Fruit fly (Drosophila melanogaster) whole organism, embryonic: Measurements from ENCODE around the gene CG32079.

Source experiments
- B-H2 ChIP-seq: fragments of 200-800 bp; sonication (Bioruptor generic); optimal IDR thresholded peaks from 2 replicates; lab custom pipeline; 2018; ENCODE audit warnings: missing biosample characterization, mild to moderate bottlenecking, missing genetic modification characterization
- CG12942 ChIP-seq: fragments of 200-800 bp; sonication (Bioruptor generic); optimal IDR thresholded peaks from 3 replicates; lab custom pipeline; 2016; ENCODE audit warnings: missing biosample characterization, missing genetic modification characterization
- CG13123 ChIP-seq: fragments of 200-800 bp; sonication (Bioruptor generic); optimal IDR thresholded peaks from 2 replicates; lab custom pipeline; 2016; ENCODE audit warnings: missing biosample characterization, missing genetic modification characterization
- CG13296 ChIP-seq: fragments of 200-800 bp; sonication (Bioruptor generic); optimal IDR thresholded peaks from 3 replicates; lab custom pipeline; 2018; ENCODE audit warnings: missing biosample characterization, mild to moderate bottlenecking, missing genetic modification characterization
- CG14860 ChIP-seq: fragments of 200-800 bp; sonication (Bioruptor generic); IDR thresholded peaks from 3 replicates; pipeline ENCODE4 v1.3.6; 2022; ENCODE audit warnings: missing biosample characterization, missing genetic modification characterization; ENCODE audit not compliant: partially characterized antibody
- CG15514 ChIP-seq: fragments of 200-800 bp; sonication (Bioruptor generic); optimal IDR thresholded peaks from 3 replicates; lab custom pipeline; 2017; ENCODE audit warnings: missing biosample characterization, missing genetic modification characterization, mild to moderate bottlenecking, moderate library complexity, missing genetic modification reagents
- CG16863 ChIP-seq: fragments of 200-800 bp; sonication (Bioruptor generic); optimal IDR thresholded peaks from 3 replicates; lab custom pipeline; 2016; ENCODE audit warnings: missing biosample characterization, missing genetic modification characterization
- CG18262 ChIP-seq: fragments of 200-800 bp; optimal IDR thresholded peaks from 3 replicates; lab custom pipeline; 2019; ENCODE audit warnings: missing biosample characterization, mild to moderate bottlenecking, missing genetic modification characterization, moderate library complexity
- CG42726 ChIP-seq: fragments of 200-800 bp; sonication (Bioruptor generic); IDR thresholded peaks from 2 replicates; pipeline ENCODE4 v1.3.6; 2022; ENCODE audit warnings: missing biosample characterization, missing genetic modification characterization; ENCODE audit not compliant: partially characterized antibody
- CG6175 ChIP-seq: fragments of 200-800 bp; sonication (Bioruptor generic); IDR thresholded peaks from 3 replicates; pipeline ENCODE4 v1.3.6; 2022; ENCODE audit warnings: missing biosample characterization, missing genetic modification characterization
- CG6791 ChIP-seq: fragments of 200-800 bp; sonication (Bioruptor generic); IDR thresholded peaks from 3 replicates; pipeline ENCODE4 v1.3.6; 2022; ENCODE audit warnings: missing biosample characterization, missing genetic modification characterization; ENCODE audit not compliant: partially characterized antibody
- CG7556 ChIP-seq: fragments of 200-800 bp; sonication (Bioruptor generic); optimal IDR thresholded peaks from 2 replicates; lab custom pipeline; 2017; ENCODE audit warnings: missing biosample characterization, mild to moderate bottlenecking, missing genetic modification characterization
- CG7745 ChIP-seq: fragments of 200-800 bp; sonication (Bioruptor generic); optimal IDR thresholded peaks from 2 replicates; lab custom pipeline; 2018; ENCODE audit warnings: missing biosample characterization, mild to moderate bottlenecking, missing genetic modification characterization, moderate library complexity
- CG8388 ChIP-seq: fragments of 200-800 bp; sonication (Bioruptor generic); optimal IDR thresholded peaks from 2 replicates; lab custom pipeline; 2019; ENCODE audit warnings: missing biosample characterization, mild to moderate bottlenecking, missing genetic modification characterization, moderate library complexity
- CG8478 ChIP-seq: fragments of >200 bp; optimal IDR thresholded peaks from 2 replicates; lab custom pipeline; 2018
- CG9797 ChIP-seq: fragments of 200-800 bp; sonication (Bioruptor generic); optimal IDR thresholded peaks from 3 replicates; lab custom pipeline; 2018; ENCODE audit warnings: missing biosample characterization, mild to moderate bottlenecking, missing genetic modification characterization
- Chrac-16 ChIP-seq: fragments of 200-800 bp; sonication (Bioruptor generic); optimal IDR thresholded peaks from 3 replicates; lab custom pipeline; 2016; ENCODE audit warnings: missing biosample characterization, missing genetic modification characterization
- D ChIP-seq, 2 experiments: fragments of 200-800 bp in 1 of 2; fragments of >200 bp in 1 of 2; sonication (Bioruptor generic) in 1 of 2; optimal IDR thresholded peaks; 2 replicates in 1 of 2; 3 replicates in 1 of 2; lab custom pipeline; 2017; ENCODE audit warnings: mild to moderate bottlenecking in 1 of 2, missing biosample characterization in 1 of 2, missing genetic modification characterization in 1 of 2, missing genetic modification reagents in 1 of 2
- Eip74EF ChIP-seq, 2 experiments: fragments of 200-800 bp in 1 of 2; fragments of >200 bp in 1 of 2; sonication (Bioruptor generic) in 1 of 2; optimal IDR thresholded peaks; 2 replicates each; lab custom pipeline; 2017 to 2019; ENCODE audit warnings: missing biosample characterization in 2 of 2, missing genetic modification characterization in 2 of 2, mild to moderate bottlenecking in 1 of 2, moderate library complexity in 1 of 2
- Gug ChIP-seq: fragments of 200-800 bp; sonication (Bioruptor generic); IDR thresholded peaks from 4 replicates; pipeline ENCODE4 v1.3.6; 2022; ENCODE audit warnings: missing biosample characterization, missing genetic modification characterization
- HLH3B ChIP-seq: fragments of 200-800 bp; sonication (Bioruptor generic); IDR thresholded peaks from 2 replicates; pipeline ENCODE4 v1.3.6; 2022; ENCODE audit warnings: missing biosample characterization, missing genetic modification characterization
- Hand ChIP-seq: fragments of 200-800 bp; sonication (Bioruptor generic); optimal IDR thresholded peaks from 2 replicates; lab custom pipeline; 2017; ENCODE audit warnings: mild to moderate bottlenecking, missing biosample characterization, missing genetic modification reagents, missing genetic modification characterization
- Hmr ChIP-seq: fragments of 200-800 bp; sonication (Bioruptor generic); optimal IDR thresholded peaks from 3 replicates; lab custom pipeline; 2017; ENCODE audit warnings: mild to moderate bottlenecking, missing biosample characterization, missing genetic modification reagents, missing genetic modification characterization
- Kr ChIP-seq: fragments of 200-800 bp; sonication (Bioruptor generic); optimal IDR thresholded peaks from 2 replicates; lab custom pipeline; 2017; ENCODE audit warnings: missing biosample characterization, mild to moderate bottlenecking, missing genetic modification characterization
- Med ChIP-seq: fragments of 200-800 bp; sonication (Bioruptor generic); peaks from one replicate; lab custom pipeline; 2016; ENCODE audit warnings: missing biosample characterization, missing genetic modification characterization, mild to moderate bottlenecking, inconsistent platforms, moderate library complexity
- Mes4 ChIP-seq: fragments of 200-800 bp; sonication (Bioruptor generic); optimal IDR thresholded peaks from 2 replicates; lab custom pipeline; 2016; ENCODE audit warnings: missing biosample characterization, missing genetic modification characterization
- Mrtf ChIP-seq: fragments of 200-800 bp; sonication (Bioruptor generic); IDR thresholded peaks from 3 replicates; pipeline ENCODE4 v1.3.6; 2022; ENCODE audit warnings: missing biosample characterization, missing genetic modification characterization
- NFAT ChIP-seq: fragments of 200-800 bp; sonication (Bioruptor generic); IDR thresholded peaks from 2 replicates; pipeline ENCODE4 v1.3.6; 2022; ENCODE audit warnings: missing biosample characterization, missing genetic modification characterization
- Nf-YA ChIP-seq: fragments of 200-800 bp; sonication (Bioruptor generic); IDR thresholded peaks from 2 replicates; pipeline ENCODE4 v1.3.6; 2022; ENCODE audit warnings: missing biosample characterization, missing genetic modification characterization
- Opbp ChIP-seq: fragments of 200-800 bp; sonication (Bioruptor generic); IDR thresholded peaks from 3 replicates; pipeline ENCODE4 v1.3.6; 2022; ENCODE audit warnings: missing biosample characterization, missing genetic modification characterization; ENCODE audit not compliant: partially characterized antibody
- Poxn ChIP-seq: fragments of 200-800 bp; sonication (Bioruptor generic); IDR thresholded peaks from 2 replicates; pipeline ENCODE4 v1.3.6; 2022; ENCODE audit warnings: missing biosample characterization, missing genetic modification characterization
- Rfx ChIP-seq: fragments of 200-800 bp; sonication (Bioruptor generic); IDR thresholded peaks from 2 replicates; pipeline ENCODE4 v1.3.6; 2022; ENCODE audit warnings: missing biosample characterization, missing genetic modification characterization
- Sin3A ChIP-seq: fragments of >200 bp; optimal IDR thresholded peaks from 2 replicates; lab custom pipeline; 2018
- Sox100B ChIP-seq: fragments of 200-800 bp; sonication (Bioruptor generic); optimal IDR thresholded peaks from 3 replicates; lab custom pipeline; 2018; ENCODE audit warnings: missing biosample characterization, mild to moderate bottlenecking, missing genetic modification characterization
- Sry-β ChIP-seq: fragments of 200-800 bp; sonication (Bioruptor generic); optimal IDR thresholded peaks from 2 replicates; lab custom pipeline; 2018; ENCODE audit warnings: missing biosample characterization, mild to moderate bottlenecking, missing genetic modification characterization, moderate library complexity
- caup ChIP-seq: fragments of 200-800 bp; sonication (Bioruptor generic); optimal IDR thresholded peaks from 3 replicates; lab custom pipeline; 2017; ENCODE audit warnings: missing biosample characterization, mild to moderate bottlenecking, missing genetic modification characterization, moderate library complexity; ENCODE audit not compliant: severe bottlenecking
- danr ChIP-seq: fragments of 200-800 bp; sonication (Bioruptor generic); IDR thresholded peaks from 2 replicates; pipeline ENCODE4 v1.3.6; 2022; ENCODE audit warnings: missing biosample characterization, missing genetic modification characterization
- dysf ChIP-seq: fragments of 200-800 bp; sonication (Bioruptor generic); IDR thresholded peaks from 3 replicates; pipeline ENCODE4 v1.3.6; 2022; ENCODE audit warnings: missing biosample characterization, missing genetic modification characterization
- eyg ChIP-seq: fragments of 200-800 bp; sonication (Bioruptor generic); optimal IDR thresholded peaks from 3 replicates; lab custom pipeline; 2016; ENCODE audit warnings: missing biosample characterization, missing genetic modification characterization
- gcm ChIP-seq: fragments of 200-800 bp; sonication (Bioruptor generic); optimal IDR thresholded peaks from 2 replicates; lab custom pipeline; 2019; ENCODE audit warnings: missing biosample characterization, mild to moderate bottlenecking, missing genetic modification characterization, moderate library complexity
- gcm2 ChIP-seq: fragments of 200-800 bp; sonication (Bioruptor generic); optimal IDR thresholded peaks from 2 replicates; lab custom pipeline; 2016; ENCODE audit warnings: missing biosample characterization, missing genetic modification characterization
- grn ChIP-seq: fragments of 200-800 bp; sonication (Bioruptor generic); optimal IDR thresholded peaks from 3 replicates; lab custom pipeline; 2017; ENCODE audit warnings: missing biosample characterization, missing genetic modification characterization
- nmo ChIP-seq: fragments of 200-800 bp; sonication (Bioruptor generic); optimal IDR thresholded peaks from 2 replicates; lab custom pipeline; 2018; ENCODE audit warnings: missing biosample characterization, mild to moderate bottlenecking, missing genetic modification characterization, moderate library complexity
- otp ChIP-seq: fragments of 200-800 bp; sonication (Bioruptor generic); IDR thresholded peaks from 3 replicates; pipeline ENCODE4, ENCODE4 v1.3.6; 2022; ENCODE audit warnings: missing biosample characterization, missing genetic modification characterization
- pros ChIP-seq: fragments of 200-800 bp; sonication (Bioruptor generic); optimal IDR thresholded peaks from 3 replicates; lab custom pipeline; 2019; ENCODE audit warnings: missing biosample characterization, mild to moderate bottlenecking, missing genetic modification characterization, moderate library complexity
- psq ChIP-seq: fragments of 200-800 bp; sonication (Bioruptor generic); optimal IDR thresholded peaks from 2 replicates; lab custom pipeline; 2017; ENCODE audit warnings: missing biosample characterization, missing genetic modification characterization
- pum ChIP-seq: fragments of 200-800 bp; sonication (Bioruptor generic); optimal IDR thresholded peaks from 2 replicates; lab custom pipeline; 2016; ENCODE audit warnings: missing biosample characterization, missing genetic modification characterization
- ranshi ChIP-seq: fragments of 200-800 bp; sonication (Bioruptor generic); IDR thresholded peaks from 2 replicates; pipeline ENCODE4 v1.3.6; 2022; ENCODE audit warnings: missing biosample characterization, missing genetic modification characterization
- sd ChIP-seq: fragments of 200-800 bp; sonication (Bioruptor generic); optimal IDR thresholded peaks from 3 replicates; lab custom pipeline; 2018; ENCODE audit warnings: missing biosample characterization, mild to moderate bottlenecking, missing genetic modification characterization, moderate library complexity
- wdn ChIP-seq: fragments of 200-800 bp; sonication (Bioruptor generic); IDR thresholded peaks from 2 replicates; pipeline ENCODE4 v1.3.6; 2022; ENCODE audit warnings: missing biosample characterization, missing genetic modification characterization
- zfh2 ChIP-seq: fragments of 200-800 bp; sonication (Bioruptor generic); optimal IDR thresholded peaks from 2 replicates; lab custom pipeline; 2016; ENCODE audit warnings: missing biosample characterization, missing genetic modification characterization

The CG32079 gene

dm6 chr3L:11011610-11012202 is 13.7 kb upstream of the CG32079 start (continued):
- peak; percentile 94 for TF ChIP-seq CG6791
- TF ChIP-seq sd, result peak; percentile 81
- TF ChIP-seq psq (GFP tag; lab: Kevin White, UChicago), result no peak
- TF ChIP-seq otp (GFP tag; lab: Robert Waterston, UW), result no peak
- no peak for TF ChIP-seq gcm2 (GFP tag; lab: Kevin White, UChicago)
- TF ChIP-seq Chrac-16 (GFP tag; lab: Kevin White, UChicago), result no peak
- peak; percentile 54 for TF ChIP-seq D (optimal IDR thresholded peaks at IDR 0.05; lab: Kevin White, UChicago)
- no peak for TF ChIP-seq D (GFP tag; optimal IDR thresholded peaks at IDR 0.05; lab: Kevin White, UChicago)
- TF ChIP-seq wdn (GFP tag; lab: Robert Waterston, UW), result no peak
- TF ChIP-seq NFAT, result no peak
- TF ChIP-seq CG42726 (GFP tag; lab: Robert Waterston, UW), result peak; percentile 73; the same call in 1 of the 2 replicates
- no peak for TF ChIP-seq CG7556 (GFP tag; lab: Kevin White, UChicago)
- TF ChIP-seq CG14860 (GFP tag; lab: Robert Waterston, UW), result peak; percentile 73
- peak; percentile 26 for TF ChIP-seq nmo
- no peak for TF ChIP-seq CG18262 (tag; lab: Kevin White, UChicago)
- TF ChIP-seq CG13123, result no peak
- TF ChIP-seq Hand, result no peak
- TF ChIP-seq B-H2 (GFP tag; lab: Kevin White, UChicago), result no peak
- no peak for TF ChIP-seq Gug (GFP tag; lab: Robert Waterston, UW)
- TF ChIP-seq pros (GFP tag; lab: Kevin White, UChicago), result peak; percentile 93
- no peak for TF ChIP-seq gcm (GFP tag; lab: Kevin White, UChicago)
- TF ChIP-seq Rfx, result no peak
- no peak for TF ChIP-seq caup
- 0 out of 3 replicates have a peak, but pooled peaks have one; percentile 10 for TF ChIP-seq dysf
- no peak for TF ChIP-seq danr
- TF ChIP-seq Med (GFP tag; lab: Kevin White, UChicago), result no peak
- TF ChIP-seq Opbp (GFP tag; lab: Robert Waterston, UW), result peak; percentile 91; the same call in 2 of the 3 replicates
- TF ChIP-seq CG9797 (GFP tag; lab: Kevin White, UChicago), result no peak
- no peak for TF ChIP-seq Mes4
- TF ChIP-seq CG13296 (GFP tag; lab: Kevin White, UChicago), result no peak
- TF ChIP-seq ranshi, result no peak
- TF ChIP-seq CG6175 (GFP tag; lab: Robert Waterston, UW), result no peak
- no peak for TF ChIP-seq Hmr (GFP tag; lab: Kevin White, UChicago)

- no peak for TF ChIP-seq CG12942 (GFP tag; lab: Kevin White, UChicago)
- no peak for TF ChIP-seq Kr (GFP tag; lab: Kevin White, UChicago)
- no peak for TF ChIP-seq Sry-β (GFP tag; lab: Kevin White, UChicago)
- peak; percentile 47 for TF ChIP-seq grn (GFP tag; lab: Kevin White, UChicago)
- no peak for TF ChIP-seq Sox100B (GFP tag; lab: Kevin White, UChicago)
- TF ChIP-seq CG42726 (GFP tag; lab: Robert Waterston, UW), result no peak
- no peak for TF ChIP-seq Sin3A (lab: Kevin White, UChicago)
- no peak for TF ChIP-seq Mrtf (GFP tag; lab: Robert Waterston, UW)
- TF ChIP-seq Eip74EF (GFP tag; optimal IDR thresholded peaks at IDR 0.05; lab: Kevin White, UChicago), result no peak
- TF ChIP-seq CG8478 (lab: Kevin White, UChicago), result no peak
- no peak for TF ChIP-seq Poxn (GFP tag; lab: Robert Waterston, UW)
- TF ChIP-seq CG16863 (GFP tag; lab: Kevin White, UChicago), result no peak
- TF ChIP-seq eyg (GFP tag; lab: Kevin White, UChicago), result no peak
- no peak for TF ChIP-seq pum (GFP tag; lab: Kevin White, UChicago)
- no peak for TF ChIP-seq CG15514 (GFP tag; lab: Kevin White, UChicago)
- no peak for TF ChIP-seq D (optimal IDR thresholded peaks at IDR 0.05; lab: Kevin White, UChicago)
- no peak for TF ChIP-seq D (GFP tag; optimal IDR thresholded peaks at IDR 0.05; lab: Kevin White, UChicago)
- no peak for TF ChIP-seq CG7745 (tag; lab: Kevin White, UChicago)
- no peak for TF ChIP-seq CG8388 (GFP tag; lab: Kevin White, UChicago)
- no peak for TF ChIP-seq HLH3B (GFP tag; lab: Robert Waterston, UW)
- no peak for TF ChIP-seq otp (GFP tag; lab: Robert Waterston, UW)
- TF ChIP-seq Nf-YA (GFP tag; lab: Robert Waterston, UW), result no peak
- TF ChIP-seq zfh2, result no peak
Measured at dm6 chr3L:11015203-11015602, 10.2 kb upstream of the CG32079 start.
